Worm (Caenorhabditis elegans) whole organism, L4 larva: ENCODE results near the gene rpl-37.

Experiments
- D1046.2 ChIP-seq: fragments of 200-800 bp; sonication (Bioruptor generic); IDR thresholded peaks from 2 replicates; pipeline ENCODE4 v1.3.6; 2022; ENCODE audit warnings: missing genetic modification characterization, missing compliant biosample characterization
- F10B5.3 ChIP-seq: sonication (generic microtip); optimal IDR thresholded peaks from 2 replicates; lab custom pipeline; 2016; ENCODE audit warnings: mild to moderate bottlenecking, missing genetic modification characterization, missing compliant biosample characterization
- F37D6.2 ChIP-seq: sonication (generic microtip); optimal IDR thresholded peaks from 2 replicates; lab custom pipeline; 2016; ENCODE audit warnings: mild to moderate bottlenecking, missing genetic modification characterization, missing compliant biosample characterization
- F49E8.2 ChIP-seq: sonication (generic microtip); optimal IDR thresholded peaks from 2 replicates; lab custom pipeline; 2016; ENCODE audit warnings: missing compliant biosample characterization, mild to moderate bottlenecking, missing genetic modification characterization, borderline replicate concordance
- T26A8.4 ChIP-seq: fragments of 200-800 bp; sonication (Bioruptor generic); IDR thresholded peaks from 2 replicates; pipeline ENCODE4 v1.3.6; 2022; ENCODE audit warnings: missing genetic modification characterization, missing compliant biosample characterization
- Y105C5A.15 ChIP-seq: fragments of 200-800 bp; sonication (Bioruptor generic); IDR thresholded peaks from 2 replicates; pipeline ENCODE4 v1.3.6; 2022; ENCODE audit warnings: missing genetic modification characterization, missing compliant biosample characterization
- Y48G9A.11 ChIP-seq: fragments of 200-800 bp; sonication (Bioruptor generic); IDR thresholded peaks from 2 replicates; pipeline ENCODE4 v1.3.6; 2022; ENCODE audit warnings: missing genetic modification reagents, missing genetic modification characterization, missing compliant biosample characterization
- ZK337.2 ChIP-seq: fragments of 200-800 bp; sonication (Bioruptor generic); IDR thresholded peaks from 2 replicates; pipeline ENCODE4 v1.3.6; 2022; ENCODE audit warnings: missing genetic modification reagents, missing genetic modification characterization, missing compliant biosample characterization
- aha-1 ChIP-seq: fragments of 150-350 bp; peaks from one replicate; lab custom pipeline; 2014; ENCODE audit warnings: missing biosample characterization, missing genetic modification characterization
- arid-1 ChIP-seq: fragments of 200-800 bp; sonication (Bioruptor generic); conservative IDR thresholded peaks from 2 replicates; pipeline ENCODE4 v1.3.6; 2022; ENCODE audit warnings: missing genetic modification reagents, missing genetic modification characterization, missing compliant biosample characterization
- ctbp-1 ChIP-seq: fragments of 200-800 bp; sonication (Bioruptor generic); IDR thresholded peaks from 2 replicates; pipeline ENCODE4 v1.3.6; 2022; ENCODE audit warnings: missing genetic modification reagents, missing genetic modification characterization, missing compliant biosample characterization
- daf-12 ChIP-seq: fragments of 150-350 bp; optimal IDR thresholded peaks from 2 replicates; lab custom pipeline; 2014; ENCODE audit warnings: missing biosample characterization, missing genetic modification reagents, missing genetic modification characterization
- daf-16 ChIP-seq, 3 experiments: sonication (generic microtip); optimal IDR thresholded peaks; 2 replicates each; lab custom pipeline; 2016 to 2017; ENCODE audit warnings: missing genetic modification characterization in 3 of 3, missing genetic modification reagents in 3 of 3, mild to moderate bottlenecking in 2 of 3, missing compliant biosample characterization in 2 of 3, missing biosample characterization in 1 of 3, moderate library complexity in 1 of 3
- daf-19 ChIP-seq: fragments of 200-800 bp; sonication (Bioruptor generic); conservative IDR thresholded peaks from 2 replicates; pipeline ENCODE4 v1.3.6; 2022; ENCODE audit warnings: missing genetic modification characterization, missing compliant biosample characterization
- daf-8 ChIP-seq: fragments of 200-800 bp; sonication (Bioruptor generic); IDR thresholded peaks from 2 replicates; pipeline ENCODE4 v1.3.6; 2022; ENCODE audit warnings: missing genetic modification characterization, missing compliant biosample characterization
- dmd-9 ChIP-seq: fragments of 200-800 bp; sonication (Bioruptor generic); IDR thresholded peaks from 2 replicates; pipeline ENCODE4 v1.3.6; 2022; ENCODE audit warnings: missing genetic modification reagents, missing genetic modification characterization, missing compliant biosample characterization
- dpl-1 ChIP-seq: fragments of 150-350 bp; optimal IDR thresholded peaks from 2 replicates; lab custom pipeline; 2014; ENCODE audit warnings: missing biosample characterization, missing genetic modification reagents, missing genetic modification characterization
- duxl-1 ChIP-seq: sonication (generic microtip); optimal IDR thresholded peaks from 2 replicates; lab custom pipeline; 2016; ENCODE audit warnings: mild to moderate bottlenecking, missing genetic modification characterization, moderate library complexity, missing compliant biosample characterization; ENCODE audit not compliant: poor library complexity
- egl-27 ChIP-seq: sonication (generic microtip); optimal IDR thresholded peaks from 3 replicates; lab custom pipeline; 2017; ENCODE audit warnings: missing biosample characterization, missing genetic modification reagents, missing genetic modification characterization
- fos-1 ChIP-seq: fragments of 150-350 bp; optimal IDR thresholded peaks from 2 replicates; lab custom pipeline; 2014; ENCODE audit warnings: missing biosample characterization, missing genetic modification characterization
- gei-8 ChIP-seq: fragments of 200-800 bp; sonication (Bioruptor generic); optimal IDR thresholded peaks from 2 replicates; lab custom pipeline; 2018; ENCODE audit warnings: mild to moderate bottlenecking, missing genetic modification characterization, missing compliant biosample characterization
- lin-13 ChIP-seq: fragments of 150-350 bp; optimal IDR thresholded peaks from 2 replicates; lab custom pipeline; 2014; ENCODE audit warnings: missing biosample characterization, missing genetic modification reagents, missing genetic modification characterization
- lin-15B ChIP-seq: fragments of 150-350 bp; sonication (generic microtip); optimal IDR thresholded peaks from 3 replicates; lab custom pipeline; 2014; ENCODE audit warnings: missing biosample characterization, missing genetic modification characterization
- lin-29 ChIP-seq: fragments of 200-800 bp; sonication (Bioruptor generic); IDR thresholded peaks from 2 replicates; pipeline ENCODE4 v1.3.6; 2022; ENCODE audit warnings: missing genetic modification reagents, missing genetic modification characterization, missing compliant biosample characterization
- lin-38 ChIP-seq: fragments of 200-800 bp; sonication (Bioruptor generic); IDR thresholded peaks from 2 replicates; pipeline ENCODE4 v1.3.6; 2022; ENCODE audit warnings: missing genetic modification reagents, missing genetic modification characterization, missing compliant biosample characterization
- madf-5 ChIP-seq, 2 experiments: fragments of 200-800 bp; sonication (Bioruptor generic); IDR thresholded peaks; 2 replicates each; pipeline ENCODE4 v1.3.6; 2022; ENCODE audit warnings: missing compliant biosample characterization in 2 of 2, missing genetic modification characterization in 2 of 2
- mdl-1 ChIP-seq, 2 experiments: fragments of 150-350 bp in 1 of 2; sonication (generic microtip) in 1 of 2; optimal IDR thresholded peaks; 2 replicates each; lab custom pipeline; 2014 to 2017; ENCODE audit warnings: missing biosample characterization in 2 of 2, missing genetic modification characterization in 2 of 2
- mdt-29 ChIP-seq: fragments of 200-800 bp; sonication (Bioruptor generic); IDR thresholded peaks from 2 replicates; pipeline ENCODE4 v1.3.6; 2022; ENCODE audit warnings: missing genetic modification reagents, missing genetic modification characterization, missing compliant biosample characterization
- nhr-10 ChIP-seq: fragments of 150-350 bp; optimal IDR thresholded peaks from 2 replicates; lab custom pipeline; 2014; ENCODE audit warnings: missing biosample characterization, missing genetic modification characterization
- nhr-77 ChIP-seq: fragments of 150-350 bp; optimal IDR thresholded peaks from 2 replicates; lab custom pipeline; 2014; ENCODE audit warnings: missing biosample characterization, missing genetic modification characterization
- pha-4 ChIP-seq, 2 experiments: fragments of 150-350 bp in 1 of 2; fragments of 200-800 bp in 1 of 2; sonication (Bioruptor generic) in 1 of 2; IDR thresholded peaks in 1 of 2; optimal IDR thresholded peaks in 1 of 2; 2 replicates each; pipeline versions ENCODE4 v1.3.6 to Lab custom; 2014 to 2022; ENCODE audit warnings: missing genetic modification characterization in 2 of 2, missing genetic modification reagents in 2 of 2, missing biosample characterization in 1 of 2, missing compliant biosample characterization in 1 of 2
- php-3 ChIP-seq: fragments of 200-800 bp; sonication (Bioruptor generic); IDR thresholded peaks from 2 replicates; pipeline ENCODE4 v1.3.6; 2022; ENCODE audit warnings: missing genetic modification reagents, missing genetic modification characterization, missing compliant biosample characterization
- sdz-12 ChIP-seq: fragments of 200-800 bp; sonication (Bioruptor generic); optimal IDR thresholded peaks from 2 replicates; lab custom pipeline; 2018; ENCODE audit warnings: mild to moderate bottlenecking, missing genetic modification characterization, missing compliant biosample characterization
- set-16 ChIP-seq: fragments of 200-800 bp; sonication (Bioruptor generic); IDR thresholded peaks from 2 replicates; pipeline ENCODE4 v1.3.6; 2022; ENCODE audit warnings: missing genetic modification reagents, missing genetic modification characterization, missing compliant biosample characterization
- snpc-1.2 ChIP-seq: fragments of 200-800 bp; sonication (Bioruptor generic); IDR thresholded peaks from 2 replicates; pipeline ENCODE4 v1.3.6; 2022; ENCODE audit warnings: missing genetic modification reagents, missing genetic modification characterization, missing compliant biosample characterization
- unc-130 ChIP-seq: sonication (generic microtip); optimal IDR thresholded peaks from 2 replicates; lab custom pipeline; 2016; ENCODE audit warnings: missing genetic modification reagents, missing genetic modification characterization, missing compliant biosample characterization
- unc-62 ChIP-seq, 3 experiments: fragments of 150-350 bp in 1 of 3; sonication (generic microtip); optimal IDR thresholded peaks in 2 of 3; peaks in 1 of 3; 1 replicate in 1 of 3; 2 replicates in 2 of 3; lab custom pipeline; 2014 to 2017; ENCODE audit warnings: missing biosample characterization in 3 of 3, missing genetic modification characterization in 3 of 3, missing genetic modification reagents in 3 of 3, missing genotype in 1 of 3
- vab-7 ChIP-seq: fragments of 200-800 bp; sonication (Bioruptor generic); IDR thresholded peaks from 2 replicates; pipeline ENCODE4 v1.3.6; 2022; ENCODE audit warnings: missing genetic modification reagents, missing genetic modification characterization, missing compliant biosample characterization

Gene rpl-37

DNA sequence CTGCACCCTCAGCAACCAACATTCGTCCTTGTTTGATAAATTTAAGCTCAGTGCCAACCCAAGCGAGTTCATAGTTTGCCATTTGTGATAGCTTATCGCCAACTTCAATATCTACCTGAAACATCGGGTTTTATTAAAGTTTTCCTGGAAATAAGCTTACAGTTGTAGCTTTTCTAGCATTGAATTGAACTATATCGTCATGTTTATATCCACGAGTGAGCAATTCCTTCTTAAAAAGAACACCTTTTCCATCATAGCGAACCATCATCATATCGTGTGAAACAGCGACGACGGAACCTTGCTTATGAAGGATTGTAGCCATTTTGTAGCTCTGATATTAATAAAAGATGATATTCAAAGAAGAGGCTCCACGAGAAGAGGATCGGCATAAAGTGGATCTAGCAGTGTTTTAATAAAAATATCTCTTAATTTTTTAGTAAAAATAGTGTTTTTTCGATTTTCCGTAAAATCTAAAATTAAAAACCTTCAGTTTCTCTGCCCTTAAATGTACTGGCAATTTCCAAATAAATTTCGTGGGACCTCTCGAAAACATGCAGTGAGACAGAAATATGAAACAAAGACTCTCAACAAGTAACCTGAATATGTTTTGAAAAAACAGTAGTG is 26.1 kb upstream of the rpl-37 start, which contains the start of gene M01F1.8:
Gene M01F1.8, minus strand, starts transcription at position 335 of the 624 bp plus-strand sequence.
- TF ChIP-seq snpc-1.2 (GFP tag; lab: Robert Waterston, UW) (peak; percentile 29; the same call in 1 of the 2 replicates), daf-8 (GFP tag; lab: Robert Waterston, UW) (no peak), dpl-1 (GFP tag; lab: Kevin White, UChicago) (no peak), F49E8.2 (peak; percentile 46), daf-16 (GFP tag; optimal IDR thresholded peaks at IDR 0.05; lab: Kevin White, UChicago) (peak in 1 of 2 experiments; percentile 11), daf-16 (tag; optimal IDR thresholded peaks at IDR 0.05; lab: Kevin White, UChicago) (peak; percentile 3), unc-62 (GFP tag; optimal IDR thresholded peaks at IDR 0.05 in 1 of 2; lab: Kevin White, UChicago) (peak in 1 of 2 experiments; percentile 77), unc-62 (tag; optimal IDR thresholded peaks at IDR 0.05; lab: Kevin White, UChicago) (no peak), aha-1 (tag; lab: Kevin White, UChicago) (no peak), F10B5.3 (peak; percentile 54), lin-38 (peak; percentile 61), daf-19 (GFP tag; lab: Robert Waterston, UW) (0 out of 2 replicates have a peak, but pooled peaks have one; percentile 23), mdt-29 (GFP tag; lab: Robert Waterston, UW) (no peak), Y105C5A.15 (GFP tag; lab: Robert Waterston, UW) (0 out of 2 replicates have a peak, but pooled peaks have one; percentile 28), nhr-77 (no peak)

DNA sequence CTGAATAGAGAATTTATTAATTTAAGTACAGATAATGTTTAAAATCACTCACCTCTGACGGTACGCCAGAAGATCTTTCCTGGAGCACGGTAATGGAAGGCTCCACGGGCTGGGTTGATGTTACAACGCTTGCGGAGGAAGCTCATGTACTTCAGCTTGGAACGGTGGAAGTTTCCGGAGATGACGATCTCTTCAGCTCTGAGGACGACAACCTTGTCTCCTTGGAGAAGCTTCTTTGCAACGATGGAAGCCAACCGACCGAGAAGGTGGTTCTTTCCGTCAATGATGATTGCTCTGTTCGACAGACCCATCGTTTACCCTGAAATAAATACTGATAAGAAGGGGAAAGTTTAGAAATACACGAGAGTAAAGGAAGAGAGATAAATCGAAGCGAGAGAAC is 25.2 kb upstream of the rpl-37 start, which contains the start of gene rpl-16:
Gene rpl-16, minus strand, starts transcription at position 319 of the 400 bp plus-strand sequence.
- TF ChIP-seq ctbp-1 (GFP tag; lab: Robert Waterston, UW) (peak; percentile 63; the same call in 1 of the 2 replicates), madf-5 (GFP tag; IDR thresholded peaks at IDR 0.05; lab: Robert Waterston, UW) (0 out of 4 replicates have a peak, but pooled peaks of 1 of the 2 experiments have one; percentile 23), unc-62 (GFP tag; optimal IDR thresholded peaks at IDR 0.05 in 1 of 2; lab: Kevin White, UChicago) (no peak), unc-62 (tag; optimal IDR thresholded peaks at IDR 0.05; lab: Kevin White, UChicago) (no peak), arid-1 (GFP tag; lab: Robert Waterston, UW) (no peak), php-3 (peak; percentile 28; the same call in 1 of the 2 replicates), unc-130 (no peak), nhr-10 (no peak), vab-7 (peak; percentile 22; the same call in 1 of the 2 replicates), daf-12 (tag; lab: Kevin White, UChicago) (no peak), set-16 (peak; percentile 29; the same call in 1 of the 2 replicates), ZK337.2 (GFP tag; lab: Robert Waterston, UW) (0 out of 2 replicates have a peak, but pooled peaks have one; percentile 4), lin-13 (GFP tag; lab: Kevin White, UChicago) (peak; percentile 27), snpc-1.2 (GFP tag; lab: Robert Waterston, UW) (peak; percentile 61; the same call in 1 of the 2 replicates), D1046.2 (GFP tag; lab: Robert Waterston, UW) (no peak)

- TF ChIP-seq Y48G9A.11 (GFP tag; lab: Robert Waterston, UW) (peak; percentile 30; the same call in 1 of the 2 replicates), aha-1 (tag; lab: Kevin White, UChicago) (peak; percentile 90), mdt-29 (GFP tag; lab: Robert Waterston, UW) (no peak), F37D6.2 (tag; lab: Kevin White, UChicago) (no peak), mdl-1 (tag; optimal IDR thresholded peaks at IDR 0.05; lab: Kevin White, UChicago) (no peak)
- TF ChIP-seq, all 104 proteins: peak for 2
Observed at ce11 chrIII:3504239-3504638, 24.2 kb upstream of the rpl-37 start.

DNA sequence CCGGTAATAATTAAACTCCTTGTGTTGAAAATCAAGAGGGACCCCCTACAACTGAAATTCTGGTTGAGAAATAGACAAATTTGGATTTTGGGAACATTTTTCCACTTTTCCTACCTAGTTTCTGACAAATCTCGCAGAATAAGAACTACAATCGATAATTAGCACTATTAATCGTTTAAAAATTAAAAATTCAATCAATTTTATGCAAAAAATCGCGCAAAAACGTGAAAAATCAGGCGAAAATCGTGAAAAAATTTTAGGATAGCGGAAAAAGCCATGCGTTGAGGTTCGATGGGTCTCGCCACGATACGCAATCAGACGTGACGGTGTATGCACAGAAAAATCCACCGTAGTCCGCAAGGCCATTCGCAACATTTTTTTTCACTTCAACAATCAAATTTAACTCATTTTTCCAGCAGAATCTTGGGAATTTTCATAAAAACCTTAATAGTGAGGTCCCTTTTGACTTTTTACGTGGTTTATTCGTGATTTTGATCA is 23.3 kb upstream of the rpl-37 start, which contains the start of gene lias-1:
Gene lias-1, minus strand, starts transcription at position 51 of the 498 bp plus-strand sequence.
- TF ChIP-seq gei-8 (GFP tag; lab: Kevin White, UChicago) (no peak), nhr-10 (no peak), ZK337.2 (GFP tag; lab: Robert Waterston, UW) (no peak), arid-1 (GFP tag; lab: Robert Waterston, UW) (peak; percentile 30; the same call in 1 of the 2 replicates), lin-15B (no peak), unc-62 (GFP tag; optimal IDR thresholded peaks at IDR 0.05 in 1 of 2; lab: Kevin White, UChicago) (peak in 1 of 2 experiments; percentile 89), unc-62 (tag; optimal IDR thresholded peaks at IDR 0.05; lab: Kevin White, UChicago) (no peak), pha-4 (GFP tag; IDR thresholded peaks at IDR 0.05; lab: Robert Waterston, UW) (no peak), pha-4 (tag; optimal IDR thresholded peaks at IDR 0.05; lab: Kevin White, UChicago) (peak; percentile 33), fos-1 (tag; lab: Kevin White, UChicago) (no peak), Y105C5A.15 (GFP tag; lab: Robert Waterston, UW) (no peak), dmd-9 (GFP tag; lab: Robert Waterston, UW) (no peak), egl-27 (no peak), D1046.2 (GFP tag; lab: Robert Waterston, UW) (no peak), vab-7 (0 out of 2 replicates have a peak, but pooled peaks have one; percentile 27), duxl-1 (tag; lab: Kevin White, UChicago) (peak; percentile 21), dpl-1 (GFP tag; lab: Kevin White, UChicago) (peak; percentile 84), lin-29 (no peak), sdz-12 (GFP tag; lab: Kevin White, UChicago) (no peak), T26A8.4 (peak; percentile 24; the same call in 1 of the 2 replicates), lin-38 (peak; percentile 83)
